Fruit fly (Drosophila melanogaster) whole organism, prepupa: ENCODE data around the gene CG13924.

Source experiments
- Blimp-1 ChIP-seq: fragments of 200-800 bp; sonication (Bioruptor generic); optimal IDR thresholded peaks from 3 replicates; lab custom pipeline; 2017; ENCODE audit warnings: missing biosample characterization, missing genetic modification characterization, mild to moderate bottlenecking, moderate library complexity, missing genetic modification reagents
- CG10631 ChIP-seq: fragments of 200-800 bp; sonication (Bioruptor generic); optimal IDR thresholded peaks from 2 replicates; lab custom pipeline; 2016; ENCODE audit warnings: missing biosample characterization, missing genetic modification characterization
- CG11294 ChIP-seq: fragments of 200-800 bp; sonication (Bioruptor generic); IDR thresholded peaks from 2 replicates; pipeline ENCODE4 v1.3.6; 2022; ENCODE audit warnings: missing biosample characterization, missing genetic modification characterization
- CG11902 ChIP-seq: fragments of 200-800 bp; sonication (Bioruptor generic); optimal IDR thresholded peaks from 3 replicates; lab custom pipeline; 2016; ENCODE audit warnings: missing biosample characterization, missing genetic modification characterization
- CG1621 ChIP-seq: fragments of 200-800 bp; sonication (Bioruptor generic); optimal IDR thresholded peaks from 3 replicates; lab custom pipeline; 2018; ENCODE audit warnings: missing biosample characterization, mild to moderate bottlenecking, missing genetic modification characterization
- CG3032 ChIP-seq: fragments of 200-800 bp; optimal IDR thresholded peaks from 2 replicates; lab custom pipeline; 2019; ENCODE audit warnings: missing biosample characterization, mild to moderate bottlenecking, missing genetic modification characterization, moderate library complexity
- CG32006 ChIP-seq: fragments of 200-800 bp; sonication (Bioruptor generic); optimal IDR thresholded peaks from 3 replicates; lab custom pipeline; 2017; ENCODE audit warnings: missing biosample characterization, mild to moderate bottlenecking, missing genetic modification characterization
- CG34406 ChIP-seq: fragments of 200-800 bp; sonication (Bioruptor generic); optimal IDR thresholded peaks from 3 replicates; lab custom pipeline; 2016; ENCODE audit warnings: missing biosample characterization, missing genetic modification characterization
- CG4318 ChIP-seq: fragments of 200-800 bp; sonication (Bioruptor generic); optimal IDR thresholded peaks from 3 replicates; lab custom pipeline; 2017; ENCODE audit warnings: missing biosample characterization, mild to moderate bottlenecking, missing genetic modification characterization
- CG6163 ChIP-seq: fragments of 200-800 bp; sonication (Bioruptor generic); IDR thresholded peaks from 3 replicates; pipeline ENCODE4 v1.3.6; 2022; ENCODE audit warnings: missing biosample characterization, missing genetic modification characterization
- CG6276 ChIP-seq: fragments of 200-800 bp; sonication (Bioruptor generic); optimal IDR thresholded peaks from 2 replicates; lab custom pipeline; 2017; ENCODE audit warnings: missing biosample characterization, mild to moderate bottlenecking, missing genetic modification characterization
- CG6808 ChIP-seq: fragments of 200-800 bp; sonication (Bioruptor generic); optimal IDR thresholded peaks from 3 replicates; lab custom pipeline; 2017; ENCODE audit warnings: missing biosample characterization, missing genetic modification characterization, mild to moderate bottlenecking, moderate library complexity, missing genetic modification reagents
- CG6854 ChIP-seq: fragments of 200-800 bp; sonication (Bioruptor generic); optimal IDR thresholded peaks from 2 replicates; lab custom pipeline; 2017; ENCODE audit warnings: missing biosample characterization, mild to moderate bottlenecking, missing genetic modification characterization
- CG7368 ChIP-seq: fragments of 200-800 bp; sonication (Bioruptor generic); optimal IDR thresholded peaks from 3 replicates; lab custom pipeline; 2016; ENCODE audit warnings: missing biosample characterization, missing genetic modification characterization
- CG8319 ChIP-seq: fragments of 200-800 bp; sonication (Bioruptor generic); optimal IDR thresholded peaks from 3 replicates; lab custom pipeline; 2016; ENCODE audit warnings: missing biosample characterization, missing genetic modification characterization
- CG8632 ChIP-seq: fragments of 200-800 bp; sonication (Bioruptor generic); optimal IDR thresholded peaks from 3 replicates; lab custom pipeline; 2016; ENCODE audit warnings: missing biosample characterization, missing genetic modification characterization
- CG9139 ChIP-seq: fragments of 200-800 bp; sonication (Bioruptor generic); optimal IDR thresholded peaks from 3 replicates; lab custom pipeline; 2017; ENCODE audit warnings: missing biosample characterization, mild to moderate bottlenecking, missing genetic modification characterization
- Eip75B ChIP-seq: fragments of 200-800 bp; sonication (Bioruptor generic); optimal IDR thresholded peaks from 3 replicates; lab custom pipeline; 2016; ENCODE audit warnings: missing biosample characterization, missing genetic modification characterization
- Eip78C ChIP-seq: fragments of 200-800 bp; sonication (Bioruptor generic); peaks from one replicate; lab custom pipeline; 2016; ENCODE audit warnings: missing biosample characterization, missing genetic modification characterization
- Ets21C ChIP-seq: fragments of 200-800 bp; sonication (Bioruptor generic); optimal IDR thresholded peaks from 3 replicates; lab custom pipeline; 2016; ENCODE audit warnings: missing biosample characterization, missing genetic modification characterization
- Gug ChIP-seq: fragments of 200-800 bp; sonication (Bioruptor generic); IDR thresholded peaks from 2 replicates; pipeline ENCODE4 v1.3.6; 2022; ENCODE audit warnings: missing biosample characterization, missing genetic modification characterization
- Hr39 ChIP-seq: fragments of 200-800 bp; sonication (Bioruptor generic); optimal IDR thresholded peaks from 2 replicates; lab custom pipeline; 2016; ENCODE audit warnings: missing biosample characterization, missing genetic modification characterization
- Hr4 ChIP-seq: fragments of 200-800 bp; sonication (Bioruptor generic); optimal IDR thresholded peaks from 3 replicates; lab custom pipeline; 2016; ENCODE audit warnings: missing biosample characterization, missing genetic modification characterization
- Lpt ChIP-seq: fragments of 200-800 bp; sonication (Bioruptor generic); optimal IDR thresholded peaks from 3 replicates; lab custom pipeline; 2016; ENCODE audit warnings: missing biosample characterization, missing genetic modification characterization
- Met ChIP-seq: fragments of 200-800 bp; sonication (Bioruptor generic); optimal IDR thresholded peaks from 3 replicates; lab custom pipeline; 2016; ENCODE audit warnings: missing biosample characterization, missing genetic modification characterization
- Smox ChIP-seq: fragments of 200-800 bp; sonication (Bioruptor generic); optimal IDR thresholded peaks from 3 replicates; lab custom pipeline; 2016; ENCODE audit warnings: missing biosample characterization, missing genetic modification characterization
- Sox102F ChIP-seq: fragments of 200-800 bp; sonication (Bioruptor generic); optimal IDR thresholded peaks from 2 replicates; lab custom pipeline; 2016; ENCODE audit warnings: missing biosample characterization, mild to moderate bottlenecking, missing genetic modification characterization
- acj6 ChIP-seq: fragments of 200-800 bp; sonication (Bioruptor generic); optimal IDR thresholded peaks from 3 replicates; lab custom pipeline; 2016; ENCODE audit warnings: missing biosample characterization, missing genetic modification characterization
- cyc ChIP-seq: fragments of 200-800 bp; sonication (Bioruptor generic); optimal IDR thresholded peaks from 3 replicates; lab custom pipeline; 2016; ENCODE audit warnings: missing biosample characterization, missing genetic modification characterization
- dac ChIP-seq: fragments of 200-800 bp; sonication (Bioruptor generic); optimal IDR thresholded peaks from 2 replicates; lab custom pipeline; 2017; ENCODE audit warnings: missing biosample characterization, mild to moderate bottlenecking, missing genetic modification characterization
- dsx ChIP-seq: fragments of 200-800 bp; optimal IDR thresholded peaks from 3 replicates; lab custom pipeline; 2019; ENCODE audit warnings: missing biosample characterization, mild to moderate bottlenecking, missing genetic modification characterization, moderate library complexity; ENCODE audit not compliant: poor library complexity, severe bottlenecking
- eg ChIP-seq: fragments of 200-800 bp; sonication (Bioruptor generic); IDR thresholded peaks from 3 replicates; pipeline ENCODE4 v1.3.6; 2022; ENCODE audit warnings: missing biosample characterization, missing genetic modification characterization
- fd59A ChIP-seq: fragments of 200-800 bp; sonication (Bioruptor generic); optimal IDR thresholded peaks from 2 replicates; lab custom pipeline; 2017; ENCODE audit warnings: missing biosample characterization, mild to moderate bottlenecking, missing genetic modification characterization, missing genetic modification reagents
- salr ChIP-seq, 2 experiments: fragments of 200-800 bp; sonication (Bioruptor generic); optimal IDR thresholded peaks; 3 replicates each; lab custom pipeline; 2016 to 2018; ENCODE audit warnings: missing biosample characterization in 2 of 2, missing genetic modification characterization in 2 of 2, mild to moderate bottlenecking in 1 of 2
- spab ChIP-seq: fragments of 200-800 bp; sonication (Bioruptor generic); optimal IDR thresholded peaks from 2 replicates; lab custom pipeline; 2017; ENCODE audit warnings: missing biosample characterization, mild to moderate bottlenecking, missing genetic modification characterization, missing genetic modification reagents
- ss ChIP-seq, 2 experiments: fragments of 200-800 bp; sonication (Bioruptor generic); optimal IDR thresholded peaks; 2 replicates in 1 of 2; 3 replicates in 1 of 2; lab custom pipeline; 2017 to 2018; ENCODE audit warnings: mild to moderate bottlenecking in 2 of 2, missing biosample characterization in 2 of 2, missing genetic modification characterization in 2 of 2, moderate library complexity in 1 of 2
- svp ChIP-seq: fragments of 200-800 bp; sonication (Bioruptor generic); peaks from one replicate; lab custom pipeline; 2016; ENCODE audit warnings: missing biosample characterization, missing genetic modification characterization
- vri ChIP-seq: fragments of 200-800 bp; sonication (Bioruptor generic); optimal IDR thresholded peaks from 3 replicates; lab custom pipeline; 2016; ENCODE audit warnings: missing biosample characterization, mild to moderate bottlenecking, missing genetic modification characterization

CG13924 gene

dm6 chr3L:1869719-1870118 is at the start of gene CG13924:
Gene CG13924 (plus strand): TSS chr3L:1870019.
- TF ChIP-seq vri (no peak), CG6163 (GFP tag; lab: Robert Waterston, UW) (no peak), Lpt (no peak), CG6854 (GFP tag; lab: Kevin White, UChicago) (no peak), Smox (GFP tag; lab: Kevin White, UChicago) (no peak), dac (GFP tag; lab: Kevin White, UChicago) (no peak), Hr4 (GFP tag; lab: Kevin White, UChicago) (no peak), CG7368 (GFP tag; lab: Kevin White, UChicago) (no peak), CG11902 (GFP tag; lab: Kevin White, UChicago) (no peak), cyc (GFP tag; lab: Kevin White, UChicago) (no peak), spab (GFP tag; lab: Kevin White, UChicago) (no peak), CG8319 (no peak), fd59A (GFP tag; lab: Kevin White, UChicago) (no peak), Met (GFP tag; lab: Kevin White, UChicago) (no peak)

dm6 chr3L:1821140-1821539 is 48.7 kb upstream of the CG13924 start:
- TF ChIP-seq ss (GFP tag; optimal IDR thresholded peaks at IDR 0.05; lab: Kevin White, UChicago), result peak; percentile 26 to 54
- TF ChIP-seq dsx (GFP tag; lab: Kevin White, UChicago), result peak; percentile 9
- TF ChIP-seq CG4318, result no peak
- TF ChIP-seq Smox (GFP tag; lab: Kevin White, UChicago), result no peak
- no peak for TF ChIP-seq Hr4 (GFP tag; lab: Kevin White, UChicago)
- no peak for TF ChIP-seq CG6276 (GFP tag; lab: Kevin White, UChicago)
- no peak for TF ChIP-seq CG6163 (GFP tag; lab: Robert Waterston, UW)
- TF ChIP-seq CG6854 (GFP tag; lab: Kevin White, UChicago), result no peak
- no peak for TF ChIP-seq Sox102F (GFP tag; lab: Kevin White, UChicago)
- no peak for TF ChIP-seq CG11902 (GFP tag; lab: Kevin White, UChicago)
- TF ChIP-seq svp (GFP tag; lab: Kevin White, UChicago), result no peak
- no peak for TF ChIP-seq fd59A (GFP tag; lab: Kevin White, UChicago)
- TF ChIP-seq CG11294 (GFP tag; lab: Robert Waterston, UW), result no peak
- no peak for TF ChIP-seq Gug (GFP tag; lab: Robert Waterston, UW)
- TF ChIP-seq Eip78C (GFP tag; lab: Kevin White, UChicago), result no peak
- TF ChIP-seq CG8632 (GFP tag; lab: Kevin White, UChicago), result no peak
- TF ChIP-seq CG1621 (tag; lab: Kevin White, UChicago), result peak; percentile 87
- no peak for TF ChIP-seq Eip75B (GFP tag; lab: Kevin White, UChicago)
- no peak for TF ChIP-seq Ets21C (GFP tag; lab: Kevin White, UChicago)
- TF ChIP-seq eg (GFP tag; lab: Robert Waterston, UW), result 0 out of 3 replicates have a peak, but pooled peaks have one; percentile 21
- no peak for TF ChIP-seq CG3032 (tag; lab: Kevin White, UChicago)
- no peak for TF ChIP-seq CG34406 (GFP tag; lab: Kevin White, UChicago)
- no peak for TF ChIP-seq spab (GFP tag; lab: Kevin White, UChicago)

- TF ChIP-seq salr (GFP tag; optimal IDR thresholded peaks at IDR 0.05; lab: Kevin White, UChicago), result peak in 1 of 2 experiments; percentile 5
- TF ChIP-seq acj6 (GFP tag; lab: Kevin White, UChicago), result no peak
- TF ChIP-seq ss (GFP tag; optimal IDR thresholded peaks at IDR 0.05; lab: Kevin White, UChicago), result peak in 1 of 2 experiments; percentile 70
- TF ChIP-seq CG6808 (GFP tag; lab: Kevin White, UChicago), result peak; percentile 21
- TF ChIP-seq CG6854 (GFP tag; lab: Kevin White, UChicago), result peak; percentile 59
Observed at dm6 chr3L:1822365-1822764, 47.5 kb upstream of the CG13924 start.

DNA sequence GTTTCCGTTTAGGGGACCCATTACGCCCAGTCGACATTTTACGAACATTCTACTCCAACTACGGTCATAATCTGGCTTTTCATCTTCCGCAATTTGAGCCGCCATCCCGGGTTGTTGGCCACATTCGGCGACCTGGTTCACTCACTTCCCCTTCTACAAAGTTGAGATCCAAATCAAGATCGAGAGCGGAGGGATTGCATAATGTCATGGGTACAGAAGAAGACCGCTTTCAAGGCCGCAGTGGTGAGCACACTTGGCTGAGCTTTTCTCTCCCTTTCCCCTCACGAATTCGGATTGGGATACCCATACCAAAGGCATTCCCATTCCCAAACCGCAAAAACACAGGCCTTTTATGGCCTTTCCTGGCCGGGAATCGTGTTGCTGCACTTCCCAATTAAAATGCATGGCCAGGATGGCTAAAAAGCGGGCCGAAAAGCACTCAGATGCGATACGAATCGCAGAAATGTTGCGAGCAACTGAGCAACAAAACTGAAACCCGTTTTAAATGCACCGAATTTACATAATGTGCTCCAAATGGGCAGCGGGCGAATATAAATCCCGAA is 41.9 kb upstream of the CG13924 start:
- peak; percentile 93 for TF ChIP-seq vri
- peak; percentile 32 for TF ChIP-seq Eip75B (GFP tag; lab: Kevin White, UChicago)
- peak; percentile 52 for TF ChIP-seq Eip78C (GFP tag; lab: Kevin White, UChicago)
- TF ChIP-seq CG7368 (GFP tag; lab: Kevin White, UChicago), result no peak
- TF ChIP-seq CG32006, result no peak
- peak; percentile 6 for TF ChIP-seq dsx (GFP tag; lab: Kevin White, UChicago)
- peak; percentile 67 for TF ChIP-seq CG6854 (GFP tag; lab: Kevin White, UChicago)
- no peak for TF ChIP-seq Met (GFP tag; lab: Kevin White, UChicago)
- peak; percentile 10 for TF ChIP-seq Hr39 (GFP tag; lab: Kevin White, UChicago)
- TF ChIP-seq Blimp-1 (GFP tag; lab: Kevin White, UChicago), result peak; percentile 58
- no peak for TF ChIP-seq spab (GFP tag; lab: Kevin White, UChicago)
- no peak for TF ChIP-seq CG9139
- TF ChIP-seq CG1621 (tag; lab: Kevin White, UChicago), result peak; percentile 22
- no peak for TF ChIP-seq CG10631 (GFP tag; lab: Kevin White, UChicago)
- TF ChIP-seq ss (GFP tag; optimal IDR thresholded peaks at IDR 0.05; lab: Kevin White, UChicago), result peak in 1 of 2 experiments; percentile 20
- no peak for TF ChIP-seq Lpt
- peak; percentile 54; the same call in 2 of the 3 replicates for TF ChIP-seq CG6163 (GFP tag; lab: Robert Waterston, UW)
